Fruit fly (Drosophila melanogaster) whole organism, pupa: Measurements from ENCODE around the gene Obp73a.

Source experiments
- CG10348 ChIP-seq: fragments of 200-800 bp; sonication (Bioruptor generic); IDR thresholded peaks from 2 replicates; pipeline ENCODE4 v1.3.6; 2022; ENCODE audit warnings: missing biosample characterization, missing genetic modification characterization
- CG12605 ChIP-seq: fragments of 200-800 bp; sonication (Bioruptor generic); IDR thresholded peaks from 2 replicates; pipeline ENCODE4 v1.3.6; 2022; ENCODE audit warnings: missing biosample characterization, missing genetic modification characterization
- CG13204 ChIP-seq: fragments of 200-800 bp; sonication (Bioruptor generic); optimal IDR thresholded peaks from 2 replicates; lab custom pipeline; 2018; ENCODE audit warnings: missing biosample characterization, mild to moderate bottlenecking, missing genetic modification characterization, moderate library complexity
- CG14655 ChIP-seq: fragments of 200-800 bp; sonication (Bioruptor generic); optimal IDR thresholded peaks from 3 replicates; lab custom pipeline; 2017; ENCODE audit warnings: mild to moderate bottlenecking, missing biosample characterization, missing genetic modification reagents, missing genetic modification characterization
- CG15710 ChIP-seq: fragments of 200-800 bp; sonication (Bioruptor generic); optimal IDR thresholded peaks from 2 replicates; lab custom pipeline; 2018; ENCODE audit warnings: missing biosample characterization, mild to moderate bottlenecking, missing genetic modification characterization, moderate library complexity
- CG17806 ChIP-seq: fragments of 200-800 bp; sonication (Bioruptor generic); optimal IDR thresholded peaks from 2 replicates; lab custom pipeline; 2018; ENCODE audit warnings: missing biosample characterization, mild to moderate bottlenecking, missing genetic modification characterization, moderate library complexity
- CG32121 ChIP-seq: fragments of 200-800 bp; sonication (Bioruptor generic); IDR thresholded peaks from 2 replicates; pipeline ENCODE4 v1.3.6; 2022; ENCODE audit warnings: missing biosample characterization, missing genetic modification characterization
- CG34367 ChIP-seq: fragments of 200-800 bp; sonication (Bioruptor generic); optimal IDR thresholded peaks from 2 replicates; lab custom pipeline; 2018; ENCODE audit warnings: missing biosample characterization, mild to moderate bottlenecking, missing genetic modification characterization
- CG4496 ChIP-seq: fragments of 200-800 bp; sonication (Bioruptor generic); IDR thresholded peaks from 3 replicates; pipeline ENCODE4 v1.3.6; 2022; ENCODE audit warnings: missing biosample characterization, missing genetic modification characterization
- CG8159 ChIP-seq: fragments of 200-800 bp; sonication (Bioruptor generic); optimal IDR thresholded peaks from 3 replicates; lab custom pipeline; 2018; ENCODE audit warnings: missing biosample characterization, mild to moderate bottlenecking, missing genetic modification characterization, moderate library complexity
- CG8301 ChIP-seq: fragments of 200-800 bp; sonication (Bioruptor generic); optimal IDR thresholded peaks from 2 replicates; lab custom pipeline; 2018; ENCODE audit warnings: missing biosample characterization, mild to moderate bottlenecking, missing genetic modification characterization
- CG9948 ChIP-seq: fragments of 200-800 bp; sonication (Bioruptor generic); optimal IDR thresholded peaks from 2 replicates; lab custom pipeline; 2018; ENCODE audit warnings: missing biosample characterization, mild to moderate bottlenecking, missing genetic modification characterization, moderate library complexity
- D1 ChIP-seq: fragments of 200-800 bp; sonication (Bioruptor generic); optimal IDR thresholded peaks from 2 replicates; lab custom pipeline; 2018; ENCODE audit warnings: missing biosample characterization, mild to moderate bottlenecking, missing genetic modification characterization, moderate library complexity
- EcR ChIP-seq: fragments of 200-800 bp; sonication (Bioruptor generic); optimal IDR thresholded peaks from 3 replicates; lab custom pipeline; 2019; ENCODE audit warnings: missing biosample characterization, missing genetic modification characterization, mild to moderate bottlenecking, moderate library complexity, missing genetic modification reagents
- Ets98B ChIP-seq: fragments of 200-800 bp; sonication (Bioruptor generic); IDR thresholded peaks from 2 replicates; pipeline ENCODE4 v1.3.6; 2022; ENCODE audit warnings: missing biosample characterization, missing genetic modification characterization
- Pif1A ChIP-seq: fragments of 200-800 bp; sonication (Bioruptor generic); optimal IDR thresholded peaks from 3 replicates; lab custom pipeline; 2016; ENCODE audit warnings: missing biosample characterization, missing genetic modification characterization
- Pif1B ChIP-seq: fragments of 200-800 bp; sonication (Bioruptor generic); optimal IDR thresholded peaks from 3 replicates; lab custom pipeline; 2016; ENCODE audit warnings: missing biosample characterization, missing genetic modification characterization
- Snoo ChIP-seq: fragments of 200-800 bp; sonication (Bioruptor generic); optimal IDR thresholded peaks from 3 replicates; lab custom pipeline; 2017; ENCODE audit warnings: missing biosample characterization, mild to moderate bottlenecking, missing genetic modification characterization, inconsistent platforms
- fd96Ca ChIP-seq: fragments of 200-800 bp; sonication (Bioruptor generic); IDR thresholded peaks from 3 replicates; pipeline ENCODE4 v1.3.6; 2022; ENCODE audit warnings: missing biosample characterization, missing genetic modification characterization
- gl ChIP-seq: fragments of 200-800 bp; sonication (Bioruptor generic); optimal IDR thresholded peaks from 2 replicates; lab custom pipeline; 2018; ENCODE audit warnings: missing biosample characterization, mild to moderate bottlenecking, missing genetic modification characterization
- rn ChIP-seq: fragments of 200-800 bp; sonication (Bioruptor generic); IDR thresholded peaks from 2 replicates; pipeline ENCODE4 v1.3.6; 2022; ENCODE audit warnings: missing biosample characterization, missing genetic modification characterization

Gene Obp73a

dm6 chr3L:16958397-16959080 lies 14.4 kb downstream of the Obp73a start:
- TF ChIP-seq CG14655 (GFP tag; lab: Kevin White, UChicago) (no peak), EcR (GFP tag; lab: Kevin White, UChicago) (peak; percentile 3), gl (tag; lab: Kevin White, UChicago) (no peak)
- TF ChIP-seq, all 21 proteins: peak for 1

- TF ChIP-seq CG15710 = no peak
- TF ChIP-seq CG13204 = no peak
- peak; percentile 90 for TF ChIP-seq CG4496 (GFP tag; lab: Robert Waterston, UW)
- no peak for TF ChIP-seq CG17806 (tag; lab: Kevin White, UChicago)
- TF ChIP-seq Ets98B (GFP tag; lab: Robert Waterston, UW) = peak; percentile 46
- TF ChIP-seq CG34367 = no peak
- peak; percentile 66 for TF ChIP-seq Snoo (tag; lab: Kevin White, UChicago)
- no peak for TF ChIP-seq rn (GFP tag; lab: Robert Waterston, UW)
- no peak for TF ChIP-seq D1
- no peak for TF ChIP-seq CG8301 (tag; lab: Kevin White, UChicago)
- TF ChIP-seq CG10348 (GFP tag; lab: Robert Waterston, UW) = no peak
- TF ChIP-seq Pif1A (GFP tag; lab: Kevin White, UChicago) = peak; percentile 45
- TF ChIP-seq CG9948 (tag; lab: Kevin White, UChicago) = no peak
- peak; percentile 41; the same call in 1 of the 2 replicates for TF ChIP-seq CG32121
- TF ChIP-seq Pif1B (GFP tag; lab: Kevin White, UChicago) = peak; percentile 66
- TF ChIP-seq CG12605 (GFP tag; lab: Robert Waterston, UW) = no peak; the same call in 1 of the 2 replicates
- peak; percentile 72 for TF ChIP-seq EcR (GFP tag; lab: Kevin White, UChicago)
- no peak for TF ChIP-seq CG8159
- peak; percentile 11 for TF ChIP-seq gl (tag; lab: Kevin White, UChicago)
- no peak for TF ChIP-seq CG14655 (GFP tag; lab: Kevin White, UChicago)
- 0 out of 3 replicates have a peak, but pooled peaks have one; percentile 46 for TF ChIP-seq fd96Ca (GFP tag; lab: Robert Waterston, UW)
Measured at dm6 chr3L:16969652-16970109, 25.5 kb downstream of the Obp73a start, which contains the start of gene Exn. Gene Exn (plus strand): TSS chr3L:16970013.

- TF ChIP-seq CG12605 (GFP tag; lab: Robert Waterston, UW) = no peak
- peak; percentile 23 for TF ChIP-seq CG15710
- no peak; the same call in 1 of the 2 replicates for TF ChIP-seq CG32121
- TF ChIP-seq CG9948 (tag; lab: Kevin White, UChicago) = peak; percentile 61
- TF ChIP-seq CG8301 (tag; lab: Kevin White, UChicago) = peak; percentile 36
- TF ChIP-seq fd96Ca (GFP tag; lab: Robert Waterston, UW) = no peak
- no peak for TF ChIP-seq CG10348 (GFP tag; lab: Robert Waterston, UW)
- TF ChIP-seq rn (GFP tag; lab: Robert Waterston, UW) = no peak
- peak; percentile 62 for TF ChIP-seq CG8159
- peak; percentile 25 for TF ChIP-seq CG14655 (GFP tag; lab: Kevin White, UChicago)
- peak; percentile 26 for TF ChIP-seq Snoo (tag; lab: Kevin White, UChicago)
- peak; percentile 24; the same call in 1 of the 3 replicates for TF ChIP-seq CG4496 (GFP tag; lab: Robert Waterston, UW)
- TF ChIP-seq D1 = peak; percentile 7
- 0 out of 2 replicates have a peak, but pooled peaks have one; percentile 6 for TF ChIP-seq Ets98B (GFP tag; lab: Robert Waterston, UW)
- no peak for TF ChIP-seq CG34367
Measured at dm6 chr3L:16971611-16972359, 27.6 kb downstream of the Obp73a start.

- TF ChIP-seq CG9948 (tag; lab: Kevin White, UChicago) = peak; percentile 46
- no peak for TF ChIP-seq CG10348 (GFP tag; lab: Robert Waterston, UW)
- TF ChIP-seq CG8159 = peak; percentile 62
- TF ChIP-seq rn (GFP tag; lab: Robert Waterston, UW) = no peak
- peak; percentile 20 for TF ChIP-seq Pif1A (GFP tag; lab: Kevin White, UChicago)
- TF ChIP-seq CG15710 = peak; percentile 13
- peak; percentile 18 for TF ChIP-seq CG8301 (tag; lab: Kevin White, UChicago)
- TF ChIP-seq Snoo (tag; lab: Kevin White, UChicago) = peak; percentile 43
- TF ChIP-seq CG32121 = 0 out of 2 replicates have a peak, but pooled peaks have one; percentile 5
- peak; percentile 38 for TF ChIP-seq gl (tag; lab: Kevin White, UChicago)
- TF ChIP-seq CG34367 = no peak
- TF ChIP-seq fd96Ca (GFP tag; lab: Robert Waterston, UW) = 0 out of 3 replicates have a peak, but pooled peaks have one; percentile 35
- peak; percentile 60 for TF ChIP-seq CG12605 (GFP tag; lab: Robert Waterston, UW)
- peak; percentile 23 for TF ChIP-seq CG17806 (tag; lab: Kevin White, UChicago)
- no peak for TF ChIP-seq Pif1B (GFP tag; lab: Kevin White, UChicago)
- TF ChIP-seq, all 21 proteins: peak for 11
Measured at dm6 chr3L:16974645-16975151, 30.5 kb downstream of the Obp73a start.
